Fruit fly (Drosophila melanogaster): ENCODE data around the gene CG43074.
A peak's percentile ranks its signal among the peaks of the same experiment; 100 is the strongest.

Gene CG43074

DNA sequence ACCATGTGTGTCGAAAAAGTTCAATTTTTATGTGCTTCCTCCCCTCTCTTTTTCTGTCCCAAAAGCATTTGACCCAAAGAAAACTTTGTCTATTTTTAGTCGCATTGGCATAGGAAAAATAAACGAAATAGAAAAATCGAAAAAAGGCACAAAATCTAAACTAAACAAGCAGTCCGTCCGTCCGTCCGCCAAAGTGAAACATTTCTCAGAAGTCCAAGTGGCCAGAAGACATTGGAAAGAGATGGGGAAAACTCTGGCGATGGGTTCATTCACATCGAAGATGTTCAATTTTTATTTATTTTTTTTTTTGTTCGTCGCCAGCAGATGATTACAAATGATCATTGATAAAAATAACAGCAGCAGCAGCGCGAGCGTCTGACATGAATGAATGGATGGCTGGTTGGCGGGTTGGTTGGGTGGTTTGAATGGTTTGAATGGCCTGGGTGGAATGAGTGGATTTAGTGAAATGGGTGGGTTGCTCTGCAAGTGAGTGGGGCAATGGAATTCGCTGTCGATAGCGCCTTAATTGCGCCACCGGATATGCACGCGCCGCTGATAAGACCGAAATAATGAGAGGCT lies 36.4 kb downstream of the CG43074 start:
- TF ChIP-seq h (GFP tag; optimal IDR thresholded peaks at IDR 0.05) (peak; percentile 34), Hr78 (GFP tag; optimal IDR thresholded peaks at IDR 0.05) (no peak), sage (GFP tag; optimal IDR thresholded peaks at IDR 0.05) (no peak), Myc (optimal IDR thresholded peaks at IDR 0.05) (no peak), OdsH (GFP tag; optimal IDR thresholded peaks at IDR 0.05) (no peak), Jra (GFP tag; optimal IDR thresholded peaks at IDR 0.05) (no peak), CrebA (GFP tag; optimal IDR thresholded peaks at IDR 0.05; ENCODE audit: borderline replicate concordance) (no peak), Dif (GFP tag; optimal IDR thresholded peaks at IDR 0.05; ENCODE audit: partially characterized antibody) (no peak), N (GFP tag; optimal IDR thresholded peaks at IDR 0.05) (no peak)

DNA sequence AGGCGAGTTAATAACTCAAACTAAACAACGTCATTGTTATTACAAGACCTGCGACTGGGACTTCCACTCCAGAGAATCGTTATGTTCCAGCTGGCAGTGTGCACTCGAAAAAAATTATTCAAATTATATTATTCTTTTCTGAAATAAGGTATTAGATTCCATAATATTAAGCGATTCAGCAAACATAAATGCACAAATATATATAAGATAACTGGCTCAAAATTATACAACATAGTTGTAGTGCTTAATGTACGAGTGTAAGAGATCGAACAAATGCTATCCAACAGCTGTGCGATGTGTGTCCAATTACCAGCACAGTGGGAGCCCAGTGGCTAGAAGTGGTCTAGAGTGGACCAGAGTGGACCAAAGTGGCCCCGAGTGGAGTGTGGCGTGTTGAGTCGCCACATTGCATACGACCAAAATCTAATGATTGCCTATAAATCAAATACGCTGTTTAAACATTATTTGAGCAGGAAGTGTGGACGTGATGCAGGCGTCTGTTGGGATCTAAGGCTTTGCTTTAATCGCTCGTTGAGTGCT lies 40.1 kb downstream of the CG43074 start:
- no peak for TF ChIP-seq sage (GFP tag; optimal IDR thresholded peaks at IDR 0.05)
- TF ChIP-seq pan (optimal IDR thresholded peaks at IDR 0.05), result no peak
- no peak for TF ChIP-seq lola (GFP tag; optimal IDR thresholded peaks at IDR 0.05)
- no peak for TF ChIP-seq GATAd (GFP tag; optimal IDR thresholded peaks at IDR 0.05)
- TF ChIP-seq fru (GFP tag; optimal IDR thresholded peaks at IDR 0.05), result no peak
- TF ChIP-seq psq (GFP tag; optimal IDR thresholded peaks at IDR 0.05), result no peak
- no peak for TF ChIP-seq Abd-B (GFP tag; optimal IDR thresholded peaks at IDR 0.05)
- TF ChIP-seq tai (GFP tag; optimal IDR thresholded peaks at IDR 0.05), result no peak
- TF ChIP-seq Dif (GFP tag; optimal IDR thresholded peaks at IDR 0.05; ENCODE audit: partially characterized antibody), result no peak
- TF ChIP-seq Hr78 (GFP tag; optimal IDR thresholded peaks at IDR 0.05), result no peak
- TF ChIP-seq N (GFP tag; optimal IDR thresholded peaks at IDR 0.05), result no peak

DNA sequence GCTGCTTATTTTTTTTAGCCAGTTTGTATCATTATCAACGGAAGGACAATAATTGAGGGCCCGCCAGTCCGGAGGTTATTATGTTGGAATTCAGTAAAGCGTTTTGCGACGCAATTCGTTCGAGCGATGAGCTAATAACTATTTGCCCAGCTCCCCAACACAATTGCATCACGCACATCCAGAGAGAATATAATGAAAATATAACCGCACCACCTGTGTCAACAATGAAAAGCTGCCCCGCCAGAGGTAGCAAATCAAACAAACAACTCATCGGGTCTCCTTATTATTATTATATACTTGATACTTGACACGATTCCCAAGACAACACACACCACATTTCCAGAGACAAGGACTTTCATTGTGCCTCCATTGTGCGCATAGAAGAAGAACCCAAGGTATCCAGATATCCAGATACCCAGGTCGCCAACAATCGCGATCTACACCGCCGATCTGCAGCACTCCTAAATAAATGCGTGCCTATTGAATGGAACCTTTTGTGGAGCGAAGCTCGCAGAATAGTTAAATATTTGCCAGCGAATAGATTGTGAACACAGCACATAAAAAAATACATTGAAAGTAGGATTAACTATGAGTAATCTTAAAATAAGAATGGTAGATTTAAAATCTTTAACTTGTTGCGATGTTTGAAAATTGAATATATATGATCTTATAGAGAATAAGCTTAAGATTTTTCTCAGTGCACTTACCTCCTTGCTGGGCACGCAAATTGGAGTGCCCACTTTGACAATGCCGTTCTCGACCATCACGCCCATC lies 41.5 kb downstream of the CG43074 start:
- TF ChIP-seq Mio (GFP tag; optimal IDR thresholded peaks at IDR 0.05) (no peak), dsf (GFP tag; optimal IDR thresholded peaks at IDR 0.05; ENCODE audit: borderline replicate concordance) (no peak), brk (GFP tag; optimal IDR thresholded peaks at IDR 0.05) (peak; percentile 5), N (GFP tag; optimal IDR thresholded peaks at IDR 0.05) (no peak), br (GFP tag; optimal IDR thresholded peaks at IDR 0.05) (no peak), lola (GFP tag; optimal IDR thresholded peaks at IDR 0.05) (no peak), Myc (optimal IDR thresholded peaks at IDR 0.05) (no peak), CG9705 (GFP tag; optimal IDR thresholded peaks at IDR 0.05) (no peak), dmrt93B (GFP tag; optimal IDR thresholded peaks at IDR 0.05) (peak; percentile 7), woc (GFP tag; optimal IDR thresholded peaks at IDR 0.05) (no peak), jim (GFP tag; optimal IDR thresholded peaks at IDR 0.05) (peak; percentile 21), Jra (GFP tag; optimal IDR thresholded peaks at IDR 0.05) (no peak), rgr (GFP tag; optimal IDR thresholded peaks at IDR 0.05) (peak; percentile 46), tai (GFP tag; optimal IDR thresholded peaks at IDR 0.05) (peak; percentile 34), h (GFP tag; optimal IDR thresholded peaks at IDR 0.05) (peak; percentile 4), Hr83 (GFP tag; optimal IDR thresholded peaks at IDR 0.05; ENCODE audit: poor library complexity, severe bottlenecking) (peak; percentile 95), HLH106 (tag; optimal IDR thresholded peaks at IDR 0.05) (no peak), CrebA (GFP tag; optimal IDR thresholded peaks at IDR 0.05; ENCODE audit: borderline replicate concordance) (no peak), fru (GFP tag; optimal IDR thresholded peaks at IDR 0.05) (peak; percentile 6), foxo (GFP tag; optimal IDR thresholded peaks at IDR 0.05) (no peak), Sp1 (GFP tag; optimal IDR thresholded peaks at IDR 0.05) (no peak), Abd-B (GFP tag; optimal IDR thresholded peaks at IDR 0.05) (no peak), dl (GFP tag; optimal IDR thresholded peaks at IDR 0.05; ENCODE audit: insufficient read depth in 1 of 2, partially characterized antibody in 2 of 2) (no peak), OdsH (GFP tag; optimal IDR thresholded peaks at IDR 0.05) (peak; percentile 46)

Measured in whole organism, wandering third instar larva.